Fruit fly (Drosophila melanogaster): ENCODE data around the gene phu.

Gene phu

DNA sequence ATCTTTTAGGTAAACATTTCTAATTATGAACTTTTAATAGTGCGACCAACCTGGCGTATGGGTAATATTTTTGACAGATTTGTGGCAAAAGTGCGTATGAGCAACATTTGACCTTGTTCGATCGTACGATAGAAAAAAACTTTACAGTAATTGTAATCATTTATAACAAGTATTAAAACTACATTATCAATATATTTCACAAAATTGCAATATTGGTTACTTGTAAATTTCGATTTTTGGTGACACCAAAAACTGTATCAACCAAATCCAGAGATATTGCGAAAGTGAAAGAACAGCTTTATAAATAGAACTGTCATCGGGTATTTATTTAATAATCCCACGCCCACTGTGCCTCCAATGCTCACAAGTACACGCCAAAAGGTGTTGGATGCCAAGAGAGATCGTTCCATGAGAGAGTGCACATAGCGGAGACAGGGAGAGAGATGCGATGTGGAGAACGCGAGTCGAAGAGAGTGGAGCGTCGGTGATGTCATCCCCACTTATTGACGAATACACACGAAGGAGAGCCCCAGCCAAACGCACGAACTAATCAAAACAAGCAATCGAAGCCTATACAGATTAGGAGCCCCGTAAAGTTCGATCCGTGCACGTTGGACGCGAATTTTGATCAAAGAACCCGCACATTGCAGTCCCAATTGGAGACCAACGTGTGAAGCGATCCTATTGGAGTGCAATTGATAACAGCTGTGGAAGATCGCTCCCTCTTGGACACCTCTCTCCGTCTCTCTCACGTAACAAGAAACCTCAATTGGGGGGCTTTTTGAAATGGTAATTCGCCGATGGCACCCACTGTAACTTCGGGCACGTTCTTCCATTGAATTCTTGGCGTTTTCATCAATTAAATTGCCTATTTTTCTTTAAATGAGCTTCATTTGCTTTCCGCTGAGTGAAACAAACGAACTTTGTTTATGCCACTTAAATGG, 38.9 kb downstream of the phu start (continued):
- TF ChIP-seq CG5180 (GFP tag; optimal IDR thresholded peaks at IDR 0.05): peak; percentile 84
- peak; percentile 81 for TF ChIP-seq Nf-YA (GFP tag; IDR thresholded peaks at IDR 0.05)
- peak; percentile 92 for TF ChIP-seq CG9215 (GFP tag; IDR thresholded peaks at IDR 0.05)
- peak; percentile 67 for TF ChIP-seq CG33213 (GFP tag; optimal IDR thresholded peaks at IDR 0.05)
- TF ChIP-seq Nf-YB (GFP tag; optimal IDR thresholded peaks at IDR 0.05): peak; percentile 86
- TF ChIP-seq otp (GFP tag; IDR thresholded peaks at IDR 0.05): 0 out of 3 replicates have a peak, but pooled peaks have one; percentile 19
- peak; percentile 97 for TF ChIP-seq CG10147 (GFP tag; optimal IDR thresholded peaks at IDR 0.05)
- peak; percentile 95 for TF ChIP-seq CG12219 (GFP tag; optimal IDR thresholded peaks at IDR 0.05)
- TF ChIP-seq CG2712 (tag; optimal IDR thresholded peaks at IDR 0.05): peak; percentile 96
- peak; percentile 85 for TF ChIP-seq CG2202 (tag; optimal IDR thresholded peaks at IDR 0.05)
- TF ChIP-seq Ets65A (GFP tag): peak; percentile 98
- TF ChIP-seq chif (GFP tag; optimal IDR thresholded peaks at IDR 0.05): peak; percentile 89 to 90
- TF ChIP-seq cwo (GFP tag; optimal IDR thresholded peaks at IDR 0.05): peak; percentile 95
- no peak for TF ChIP-seq Opbp (GFP tag; IDR thresholded peaks at IDR 0.05; ENCODE audit: partially characterized antibody)
- TF ChIP-seq CG12744 (GFP tag; optimal IDR thresholded peaks at IDR 0.05): peak; percentile 88
- peak; percentile 83 for TF ChIP-seq CG7987 (GFP tag; optimal IDR thresholded peaks at IDR 0.05)
- peak; percentile 92 for TF ChIP-seq danr (GFP tag; IDR thresholded peaks at IDR 0.05)
- peak; percentile 86 for TF ChIP-seq HmgZ (tag; optimal IDR thresholded peaks at IDR 0.05)
- peak; percentile 94 for TF ChIP-seq Abd-B (GFP tag; optimal IDR thresholded peaks at IDR 0.05)
- TF ChIP-seq CTCF (GFP tag; optimal IDR thresholded peaks at IDR 0.05): peak; percentile 71
- TF ChIP-seq Pdp1 (GFP tag; optimal IDR thresholded peaks at IDR 0.05): peak; percentile 84 to 96
- peak; percentile 95 for TF ChIP-seq gcm (GFP tag; optimal IDR thresholded peaks at IDR 0.05)
- peak; percentile 81 for TF ChIP-seq Lhr (GFP tag; optimal IDR thresholded peaks at IDR 0.05)
- TF ChIP-seq cas (GFP tag; IDR thresholded peaks at IDR 0.05): peak; percentile 61
- 0 out of 2 replicates have a peak, but pooled peaks have one; percentile 22 for TF ChIP-seq Scr (GFP tag; IDR thresholded peaks at IDR 0.05; ENCODE audit: partially characterized antibody)
- peak; percentile 93 for TF ChIP-seq Dip3 (GFP tag; optimal IDR thresholded peaks at IDR 0.05)
- peak; percentile 83; the same call in 2 of the 3 replicates for TF ChIP-seq Mrtf (GFP tag; IDR thresholded peaks at IDR 0.05)
- TF ChIP-seq TFAM (GFP tag; optimal IDR thresholded peaks at IDR 0.05): peak; percentile 69
- no peak for TF ChIP-seq stwl (tag; optimal IDR thresholded peaks at IDR 0.05)
- peak; percentile 96 for TF ChIP-seq CG11723 (GFP tag; optimal IDR thresholded peaks at IDR 0.05)
- TF ChIP-seq CG10565 (GFP tag; optimal IDR thresholded peaks at IDR 0.05): peak; percentile 63
- TF ChIP-seq p53 (GFP tag; optimal IDR thresholded peaks at IDR 0.05): peak; percentile 72
- TF ChIP-seq Ptx1 (GFP tag; IDR thresholded peaks at IDR 0.05): peak; percentile 94
- peak; percentile 79 for TF ChIP-seq CG17186 (GFP tag; optimal IDR thresholded peaks at IDR 0.05)
- no peak for TF ChIP-seq Tbp (GFP tag; optimal IDR thresholded peaks at IDR 0.05)
- no peak for TF ChIP-seq sna (GFP tag; IDR thresholded peaks at IDR 0.05; ENCODE audit: partially characterized antibody)
- TF ChIP-seq Hand (GFP tag; optimal IDR thresholded peaks at IDR 0.05): peak; percentile 97
- peak; percentile 94 for TF ChIP-seq D19A (tag; optimal IDR thresholded peaks at IDR 0.05)
- peak; percentile 88 for TF ChIP-seq bab2 (GFP tag; optimal IDR thresholded peaks at IDR 0.05)
- TF ChIP-seq lola (GFP tag; optimal IDR thresholded peaks at IDR 0.05): peak in 1 of 3 experiments; percentile 95
- no peak for TF ChIP-seq sc (optimal IDR thresholded peaks at IDR 0.05)
- peak; percentile 94 for TF ChIP-seq sc (GFP tag; optimal IDR thresholded peaks at IDR 0.05)
- TF ChIP-seq insv (GFP tag; optimal IDR thresholded peaks at IDR 0.05): peak; percentile 40 to 78
- TF ChIP-seq CG13123 (GFP tag; optimal IDR thresholded peaks at IDR 0.05): peak; percentile 87
- peak; percentile 80 for TF ChIP-seq onecut (GFP tag; IDR thresholded peaks at IDR 0.05)
- peak; percentile 46; the same call in 2 of the 3 replicates for TF ChIP-seq CG14860 (GFP tag; IDR thresholded peaks at IDR 0.05; ENCODE audit: partially characterized antibody)
- TF ChIP-seq Xrp1 (GFP tag; IDR thresholded peaks at IDR 0.05): peak; percentile 85
- no peak; the same call in 1 of the 2 replicates for TF ChIP-seq bbx (GFP tag; IDR thresholded peaks at IDR 0.05; ENCODE audit: partially characterized antibody)
